Fruit fly (Drosophila melanogaster) S2 (cell line): Measurements from ENCODE around the gene Papst2.

Experiments
- CG8478 ChIP-seq: fragments of >200 bp; optimal IDR thresholded peaks from 2 replicates; lab custom pipeline; 2018
- CTCF ChIP-seq, 2 experiments: fragments of >200 bp; optimal IDR thresholded peaks; 2 replicates each; lab custom pipeline; 2018

DNA sequence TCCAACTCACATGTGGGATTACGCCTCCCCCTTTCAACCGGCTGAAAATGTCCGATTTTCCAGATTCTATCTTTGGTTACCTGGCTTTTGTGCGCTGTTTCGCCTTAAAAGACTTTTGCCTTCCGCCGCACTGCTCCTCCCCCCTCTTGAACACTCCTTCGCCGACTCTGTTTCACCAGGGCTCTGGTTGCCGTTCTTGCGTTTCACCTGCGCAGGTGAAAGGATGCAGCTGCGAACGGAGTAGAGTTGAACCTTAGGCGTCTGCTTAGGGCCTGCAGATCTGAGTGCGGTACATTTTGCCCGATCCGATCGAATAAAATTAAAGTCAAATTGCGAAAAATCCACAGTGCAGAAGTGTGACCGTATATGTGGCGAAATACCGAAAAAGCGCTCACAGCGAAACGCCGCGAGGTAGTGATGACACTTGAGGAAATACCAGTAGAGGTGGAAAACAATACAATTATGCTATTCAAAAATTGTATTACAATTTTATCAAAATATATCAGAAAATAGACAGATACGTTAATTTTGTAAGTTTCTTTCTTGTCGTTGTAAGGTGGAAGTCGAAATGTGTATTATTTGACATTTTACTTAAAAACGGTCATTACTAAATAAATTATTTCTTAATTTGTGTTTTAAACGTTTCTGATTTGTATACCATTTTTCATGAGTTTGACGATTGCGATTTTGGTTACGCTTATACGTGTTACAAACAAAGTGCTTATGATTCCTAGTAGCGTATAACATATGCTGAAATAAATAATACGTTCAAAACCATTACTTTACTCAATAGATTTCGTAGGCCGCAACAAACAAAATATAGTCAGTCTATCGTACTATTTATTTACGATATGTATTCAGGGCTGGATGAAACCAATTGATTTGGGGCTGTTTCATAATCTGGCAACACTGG lies 26.7 kb upstream of the Papst2 start, which contains the start of the genes CG6664 and CG7728:
- TF ChIP-seq CTCF (optimal IDR thresholded peaks at IDR 0.05; lab: Kevin White, UChicago) (no peak), CG8478 (lab: Kevin White, UChicago) (no peak)
